Worm (Caenorhabditis elegans) whole organism, L1 larva: ENCODE measurements around the gene F32D8.13.

Experiments used
- dpl-1 ChIP-seq, 3 experiments: fragments of 150-350 bp in 2 of 3; sonication (generic microtip) in 1 of 3; optimal IDR thresholded peaks; 2 replicates each; lab custom pipeline; 2014 to 2017; ENCODE audit warnings: missing biosample characterization in 3 of 3, missing genetic modification characterization in 3 of 3, missing genetic modification reagents in 3 of 3
- fkh-10 ChIP-seq: sonication (generic microtip); optimal IDR thresholded peaks from 2 replicates; lab custom pipeline; 2017; ENCODE audit warnings: missing biosample characterization, missing genetic modification reagents, missing genetic modification characterization
- fkh-4 ChIP-seq: sonication (generic microtip); optimal IDR thresholded peaks from 2 replicates; lab custom pipeline; 2016; ENCODE audit warnings: missing compliant biosample characterization, missing genetic modification characterization, borderline replicate concordance
- nhr-47 ChIP-seq: sonication (generic microtip); optimal IDR thresholded peaks from 2 replicates; lab custom pipeline; 2016; ENCODE audit warnings: mild to moderate bottlenecking, missing genetic modification characterization, moderate library complexity, missing compliant biosample characterization
- skn-1 ChIP-seq: fragments of 150-350 bp; optimal IDR thresholded peaks from 2 replicates; lab custom pipeline; 2014; ENCODE audit warnings: missing biosample characterization, missing genetic modification characterization
- snpc-4 ChIP-seq: fragments of 150-350 bp; optimal IDR thresholded peaks from 2 replicates; lab custom pipeline; 2014; ENCODE audit warnings: missing biosample characterization, missing genetic modification characterization
- unc-62 ChIP-seq: fragments of 150-350 bp; optimal IDR thresholded peaks from 2 replicates; lab custom pipeline; 2014; ENCODE audit warnings: missing biosample characterization, missing genetic modification reagents, missing genetic modification characterization
- zag-1 ChIP-seq: fragments of 150-350 bp; optimal IDR thresholded peaks from 2 replicates; lab custom pipeline; 2014; ENCODE audit warnings: missing biosample characterization, missing genetic modification characterization
- ztf-11 ChIP-seq, 2 experiments: sonication (generic microtip); optimal IDR thresholded peaks; 2 replicates each; lab custom pipeline; 2016 to 2017; ENCODE audit warnings: missing genetic modification characterization in 2 of 2, missing biosample characterization in 1 of 2, missing compliant biosample characterization in 1 of 2

- TF ChIP-seq skn-1 = peak; percentile 72
- TF ChIP-seq fkh-4 (tag; lab: Kevin White, UChicago) = no peak
- no peak for TF ChIP-seq fkh-10 (GFP tag; lab: Kevin White, UChicago)
- TF ChIP-seq nhr-47 = no peak
- TF ChIP-seq ztf-11 (tag; optimal IDR thresholded peaks at IDR 0.05; lab: Kevin White, UChicago) = no peak
- TF ChIP-seq unc-62 (GFP tag; lab: Kevin White, UChicago) = no peak
- no peak for TF ChIP-seq zag-1
- TF ChIP-seq dpl-1 (GFP tag; optimal IDR thresholded peaks at IDR 0.05; lab: Kevin White, UChicago) = peak in 1 of 3 experiments; percentile 12
- no peak for TF ChIP-seq snpc-4
Observed at ce11 chrV:10938739-10939138, 42.4 kb upstream of the F32D8.13 start, which contains the start of gene F17C11.11.
